Worm (Caenorhabditis elegans): Measurements from ENCODE around the gene ZK688.11.

DNA sequence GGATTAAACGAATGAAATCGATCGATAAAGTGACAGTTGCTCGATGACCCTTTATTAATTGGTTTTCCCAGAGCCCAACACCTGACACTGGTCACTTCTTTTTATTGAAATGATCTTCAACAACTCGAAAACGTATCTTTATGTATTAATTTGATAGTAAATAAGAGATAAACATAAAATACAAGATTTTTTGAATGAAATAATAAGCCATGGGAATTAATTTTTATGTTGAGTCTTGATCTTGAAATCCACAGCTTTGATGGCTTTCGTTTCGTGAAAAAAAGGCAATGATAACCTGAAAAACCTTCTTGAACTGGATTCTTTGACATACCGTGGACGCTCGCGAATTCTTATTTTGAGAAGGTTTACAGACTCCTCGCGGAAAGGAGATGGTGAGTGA is 22.8 kb upstream of the ZK688.11 start, which contains the start of gene pcp-5:
- TF ChIP-seq pha-4 (tag; optimal IDR thresholded peaks at IDR 0.05): no peak
- no peak for TF ChIP-seq lin-11 (tag; optimal IDR thresholded peaks at IDR 0.05)
- TF ChIP-seq elt-2 (tag; optimal IDR thresholded peaks at IDR 0.05): no peak
